Worm (Caenorhabditis elegans) whole organism, L1 larva: ENCODE results near the gene hap-1.

ENCODE experiments used
- fos-1 ChIP-seq: fragments of 150-350 bp; optimal IDR thresholded peaks from 2 replicates; lab custom pipeline; 2014; ENCODE audit warnings: missing biosample characterization, missing genetic modification characterization
- lin-13 ChIP-seq: fragments of 150-350 bp; optimal IDR thresholded peaks from 2 replicates; lab custom pipeline; 2014; ENCODE audit warnings: missing biosample characterization, missing genetic modification reagents, missing genetic modification characterization
- lir-3 ChIP-seq: sonication (generic microtip); optimal IDR thresholded peaks from 2 replicates; lab custom pipeline; 2016; ENCODE audit warnings: mild to moderate bottlenecking, missing genetic modification characterization, moderate library complexity, missing compliant biosample characterization; ENCODE audit not compliant: poor library complexity
- mep-1 ChIP-seq: fragments of 150-350 bp; optimal IDR thresholded peaks from 2 replicates; lab custom pipeline; 2014; ENCODE audit warnings: missing biosample characterization, missing genetic modification characterization
- nhr-47 ChIP-seq: sonication (generic microtip); optimal IDR thresholded peaks from 2 replicates; lab custom pipeline; 2016; ENCODE audit warnings: mild to moderate bottlenecking, missing genetic modification characterization, moderate library complexity, missing compliant biosample characterization
- tbx-2 ChIP-seq: sonication (generic microtip); optimal IDR thresholded peaks from 2 replicates; lab custom pipeline; 2016; ENCODE audit warnings: missing genetic modification characterization, missing compliant biosample characterization

ce11 chrIII:5294281-5294680 lies 30.5 kb downstream of the hap-1 start:
- TF ChIP-seq lin-13 (GFP tag; lab: Kevin White, UChicago) = no peak
- TF ChIP-seq fos-1 (tag; lab: Kevin White, UChicago) = no peak
- TF ChIP-seq lir-3 = no peak
- no peak for TF ChIP-seq mep-1
- TF ChIP-seq nhr-47 (tag; lab: Kevin White, UChicago) = no peak
- no peak for TF ChIP-seq tbx-2 (tag; lab: Kevin White, UChicago)
